Worm (Caenorhabditis elegans): ENCODE measurements around the gene unc-82.

unc-82 gene

ce11 chrIV:7397507-7397906, 26.8 kb upstream of the unc-82 start:
- peak in 1 of 2 experiments; percentile 4 for TF ChIP-seq let-607 (tag; optimal IDR thresholded peaks at IDR 0.05)
- peak; percentile 66 for TF ChIP-seq F52B5.7 (tag; optimal IDR thresholded peaks at IDR 0.05)
- no peak for TF ChIP-seq snpc-4 (GFP tag; optimal IDR thresholded peaks at IDR 0.05)
- TF ChIP-seq snpc-4 (tag; optimal IDR thresholded peaks at IDR 0.05), result no peak
- TF ChIP-seq chd-7 (tag; optimal IDR thresholded peaks at IDR 0.05), result peak; percentile 12
- TF ChIP-seq F57A8.1 (GFP tag; optimal IDR thresholded peaks at IDR 0.05), result no peak
- peak; percentile 44 for TF ChIP-seq dpff-1 (tag; optimal IDR thresholded peaks at IDR 0.05)
- TF ChIP-seq T07F8.4 (tag; optimal IDR thresholded peaks at IDR 0.05), result no peak
- TF ChIP-seq nfya-2 (GFP tag; IDR thresholded peaks at IDR 0.05), result 0 out of 2 replicates have a peak, but pooled peaks have one; percentile 50
- TF ChIP-seq B0336.3 (GFP tag; IDR thresholded peaks at IDR 0.05), result peak; percentile 34; the same call in 1 of the 2 replicates
- 0 out of 2 replicates have a peak, but pooled peaks have one; percentile 22 for TF ChIP-seq aptf-3 (GFP tag; IDR thresholded peaks at IDR 0.05)
- peak; percentile 57; the same call in 1 of the 2 replicates for TF ChIP-seq pbrm-1 (GFP tag; IDR thresholded peaks at IDR 0.05)
- peak; percentile 10 for TF ChIP-seq K12H6.12 (tag; optimal IDR thresholded peaks at IDR 0.05)
- TF ChIP-seq nhr-90 (tag; optimal IDR thresholded peaks at IDR 0.05), result no peak
- peak; percentile 44 for TF ChIP-seq athp-1 (tag; optimal IDR thresholded peaks at IDR 0.05)
- TF ChIP-seq cebp-1 (GFP tag; IDR thresholded peaks at IDR 0.05), result no peak
- TF ChIP-seq cebp-1 (tag; optimal IDR thresholded peaks at IDR 0.05), result peak; percentile 51
- TF ChIP-seq madf-6 (GFP tag; IDR thresholded peaks at IDR 0.05), result 0 out of 2 replicates have a peak, but pooled peaks have one; percentile 13
- TF ChIP-seq madf-3 (GFP tag; IDR thresholded peaks at IDR 0.05), result 0 out of 2 replicates have a peak, but pooled peaks have one; percentile 55

DNA sequence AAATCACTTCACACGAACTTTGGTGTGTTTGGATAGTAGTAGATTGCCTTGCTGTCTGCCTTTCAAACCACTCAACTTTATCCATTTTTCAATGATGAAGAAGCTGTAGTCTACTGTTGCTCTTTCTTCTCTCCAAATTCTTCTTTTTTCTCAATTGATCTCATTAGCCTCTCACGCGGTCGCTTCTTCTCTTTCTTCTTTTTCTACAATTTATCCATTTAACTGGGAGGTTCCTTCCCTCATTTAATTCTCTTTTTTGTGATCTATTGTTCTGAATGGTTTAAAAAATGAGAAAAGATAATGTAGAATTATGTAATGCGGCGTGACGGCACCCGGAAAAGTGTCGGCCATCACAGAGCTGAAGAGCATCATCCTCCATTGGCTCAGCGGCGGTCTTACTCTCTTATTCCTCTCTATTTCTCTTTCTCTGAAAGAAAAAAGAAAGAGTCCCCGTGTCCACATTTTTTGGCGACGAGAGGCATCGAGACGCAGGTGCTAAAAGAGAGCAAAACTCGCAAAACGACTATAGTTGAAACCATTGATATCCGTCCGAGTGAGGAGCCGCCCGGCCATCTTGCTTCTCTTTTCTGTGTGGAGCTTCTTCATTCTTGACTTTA, 23.7 kb upstream of the unc-82 start:
- TF ChIP-seq zfh-2 (GFP tag; conservative IDR thresholded peaks at IDR 0.05), result peak; percentile 60
- TF ChIP-seq rec-8 (tag; optimal IDR thresholded peaks at IDR 0.05), result no peak

- TF ChIP-seq F33H1.4 (GFP tag; IDR thresholded peaks at IDR 0.05), result 0 out of 2 replicates have a peak, but pooled peaks have one; percentile 20
- no peak for TF ChIP-seq nhr-27 (tag; optimal IDR thresholded peaks at IDR 0.05)
- TF ChIP-seq aptf-3 (GFP tag; IDR thresholded peaks at IDR 0.05), result no peak
- peak; percentile 56; the same call in 1 of the 2 replicates for TF ChIP-seq mcd-1 (GFP tag; IDR thresholded peaks at IDR 0.05)
- TF ChIP-seq let-607 (tag; optimal IDR thresholded peaks at IDR 0.05), result no peak
- TF ChIP-seq madf-6 (GFP tag; IDR thresholded peaks at IDR 0.05), result no peak
- TF ChIP-seq pbrm-1 (GFP tag; IDR thresholded peaks at IDR 0.05), result 0 out of 2 replicates have a peak, but pooled peaks have one; percentile 24
- TF ChIP-seq atf-7 (tag; optimal IDR thresholded peaks at IDR 0.05), result peak; percentile 16
- TF ChIP-seq snpc-4 (GFP tag; optimal IDR thresholded peaks at IDR 0.05), result no peak
- TF ChIP-seq snpc-4 (tag; optimal IDR thresholded peaks at IDR 0.05), result no peak
- TF ChIP-seq dpff-1 (tag; optimal IDR thresholded peaks at IDR 0.05), result no peak
- peak; percentile 80 for TF ChIP-seq egrh-3 (GFP tag; IDR thresholded peaks at IDR 0.05)
- 0 out of 2 replicates have a peak, but pooled peaks have one; percentile 34 for TF ChIP-seq F37B4.10 (GFP tag; IDR thresholded peaks at IDR 0.05)
- no peak for TF ChIP-seq ztf-6 (GFP tag; IDR thresholded peaks at IDR 0.05)
- peak; percentile 50 for TF ChIP-seq chd-7 (tag; optimal IDR thresholded peaks at IDR 0.05)
- TF ChIP-seq zfh-2 (GFP tag; conservative IDR thresholded peaks at IDR 0.05), result peak; percentile 98
- peak; percentile 63; the same call in 1 of the 2 replicates for TF ChIP-seq K11D2.4 (GFP tag; IDR thresholded peaks at IDR 0.05)
- TF ChIP-seq sdz-38 (tag; optimal IDR thresholded peaks at IDR 0.05), result no peak
- no peak for TF ChIP-seq hmg-20 (GFP tag; IDR thresholded peaks at IDR 0.05)
- no peak for TF ChIP-seq hrde-1 (tag; optimal IDR thresholded peaks at IDR 0.05; ENCODE audit: borderline replicate concordance)
- TF ChIP-seq nfya-2 (GFP tag; IDR thresholded peaks at IDR 0.05), result no peak
- no peak for TF ChIP-seq tbp1 (GFP tag; optimal IDR thresholded peaks at IDR 0.05)
- TF ChIP-seq lin-40 (tag; optimal IDR thresholded peaks at IDR 0.05), result peak; percentile 75
- peak; percentile 26 for TF ChIP-seq F52B5.7 (tag; optimal IDR thresholded peaks at IDR 0.05)
- no peak for TF ChIP-seq ets-4 (GFP tag; optimal IDR thresholded peaks at IDR 0.05)
- TF ChIP-seq ztf-28 (GFP tag; IDR thresholded peaks at IDR 0.05), result no peak
- TF ChIP-seq hsf-1 (GFP tag; IDR thresholded peaks at IDR 0.05), result no peak
- TF ChIP-seq madf-10 (tag; optimal IDR thresholded peaks at IDR 0.05), result peak; percentile 94
- no peak for TF ChIP-seq mes-4 (tag; optimal IDR thresholded peaks at IDR 0.05)
- TF ChIP-seq C17E4.6 (GFP tag; IDR thresholded peaks at IDR 0.05), result no peak
- TF ChIP-seq B0261.1 (tag; optimal IDR thresholded peaks at IDR 0.05), result no peak
- TF ChIP-seq attf-5 (GFP tag; optimal IDR thresholded peaks at IDR 0.05), result peak; percentile 48
- TF ChIP-seq C06A6.2 (GFP tag; conservative IDR thresholded peaks at IDR 0.05), result no peak
These were observed 22.2 kb upstream of the unc-82 start for ce11 chrIV:7402077-7402476.

All from whole organism, young adult.